Worm (Caenorhabditis elegans) whole organism, L3 larva: Measurements from ENCODE around the gene acbp-6.

ENCODE experiments used
- ama-1 ChIP-seq: fragments of 150-350 bp; optimal IDR thresholded peaks from 2 replicates; lab custom pipeline; 2018
- ceh-82 ChIP-seq: fragments of 150-350 bp; optimal IDR thresholded peaks from 2 replicates; lab custom pipeline; 2014; ENCODE audit warnings: missing biosample characterization, missing genetic modification characterization
- ceh-9 ChIP-seq: sonication (generic microtip); optimal IDR thresholded peaks from 2 replicates; lab custom pipeline; 2018; ENCODE audit warnings: missing biosample characterization, missing genetic modification characterization
- egl-5 ChIP-seq: fragments of 150-350 bp; optimal IDR thresholded peaks from 2 replicates; lab custom pipeline; 2017; ENCODE audit warnings: missing biosample characterization, missing genetic modification reagents, missing genetic modification characterization, inconsistent platforms
- elt-1 ChIP-seq: fragments of 150-350 bp; optimal IDR thresholded peaks from 2 replicates; lab custom pipeline; 2014; ENCODE audit warnings: missing biosample characterization, missing genetic modification characterization
- elt-3 ChIP-seq, 3 experiments: fragments of 150-350 bp in 1 of 3; sonication (generic microtip) in 2 of 3; optimal IDR thresholded peaks; 2 replicates in 2 of 3; 4 replicates in 1 of 3; lab custom pipeline; 2014 to 2017; ENCODE audit warnings: missing biosample characterization in 3 of 3, missing genetic modification characterization in 3 of 3
- fos-1 ChIP-seq: fragments of 150-350 bp; optimal IDR thresholded peaks from 2 replicates; lab custom pipeline; 2014; ENCODE audit warnings: missing biosample characterization, missing genetic modification characterization
- mdl-1 ChIP-seq: fragments of 150-350 bp; optimal IDR thresholded peaks from 2 replicates; lab custom pipeline; 2014; ENCODE audit warnings: missing biosample characterization, missing genetic modification characterization
- nhr-11 ChIP-seq: fragments of 150-350 bp; optimal IDR thresholded peaks from 2 replicates; lab custom pipeline; 2014; ENCODE audit warnings: missing biosample characterization, missing genetic modification characterization
- nhr-25 ChIP-seq: sonication (generic microtip); optimal IDR thresholded peaks from 2 replicates; lab custom pipeline; 2017; ENCODE audit warnings: missing biosample characterization, missing genetic modification characterization
- tbx-2 ChIP-seq: sonication (generic microtip); optimal IDR thresholded peaks from 2 replicates; lab custom pipeline; 2016; ENCODE audit warnings: mild to moderate bottlenecking, missing genetic modification characterization, missing compliant biosample characterization
- zag-1 ChIP-seq: fragments of 150-350 bp; optimal IDR thresholded peaks from 2 replicates; lab custom pipeline; 2014; ENCODE audit warnings: missing biosample characterization, missing genetic modification characterization
- ztf-11 ChIP-seq: fragments of 150-350 bp; optimal IDR thresholded peaks from 2 replicates; lab custom pipeline; 2014; ENCODE audit warnings: missing biosample characterization, missing genetic modification characterization

ce11 chrII:11968275-11968674, 5.3 kb downstream of the acbp-6 start, which contains the start of gene mex-1:
- TF ChIP-seq ceh-82 (tag; lab: Kevin White, UChicago) = no peak
- TF ChIP-seq fos-1 (tag; lab: Kevin White, UChicago) = no peak
- TF ChIP-seq ztf-11 (tag; lab: Kevin White, UChicago) = no peak
- TF ChIP-seq ama-1 = no peak
- TF ChIP-seq mdl-1 = no peak
- TF ChIP-seq nhr-11 = no peak
- TF ChIP-seq egl-5 = no peak
- no peak for TF ChIP-seq zag-1 (tag; lab: Kevin White, UChicago)
- TF ChIP-seq ceh-9 (tag; lab: Kevin White, UChicago) = no peak
- TF ChIP-seq tbx-2 = no peak
- no peak for TF ChIP-seq elt-1
- no peak for TF ChIP-seq nhr-25 (tag; lab: Kevin White, UChicago)
- TF ChIP-seq elt-3 (tag; optimal IDR thresholded peaks at IDR 0.05; lab: Kevin White, UChicago) = no peak
